Fruit fly (Drosophila melanogaster) whole organism, wandering third instar larva: Measurements from ENCODE around the gene hkb.
A peak's percentile ranks its signal among the peaks of the same experiment; 100 is the strongest.

Experiments
- Abd-B ChIP-seq: fragments of >200 bp; optimal IDR thresholded peaks from 2 replicates; lab custom pipeline; 2017; ENCODE audit warnings: missing biosample characterization, missing genetic modification characterization
- CG32264 ChIP-seq: fragments of 200-800 bp; sonication (Bioruptor generic); optimal IDR thresholded peaks from 2 replicates; lab custom pipeline; 2016; ENCODE audit warnings: missing biosample characterization, missing genetic modification characterization
- CG9705 ChIP-seq: fragments of 200-800 bp; sonication (Bioruptor generic); optimal IDR thresholded peaks from 2 replicates; lab custom pipeline; 2018; ENCODE audit warnings: missing biosample characterization, mild to moderate bottlenecking, missing genetic modification characterization
- CrebA ChIP-seq: fragments of 200-800 bp; sonication (Bioruptor generic); optimal IDR thresholded peaks from 2 replicates; lab custom pipeline; 2016; ENCODE audit warnings: missing biosample characterization, mild to moderate bottlenecking, missing genetic modification characterization, borderline replicate concordance
- Dfd ChIP-seq: fragments of >200 bp; optimal IDR thresholded peaks from 2 replicates; lab custom pipeline; 2017; ENCODE audit warnings: missing biosample characterization, missing genetic modification characterization
- Dif ChIP-seq: fragments of 200-275, 200-300 bp; sonication (Bioruptor generic); optimal IDR thresholded peaks from 2 replicates; lab custom pipeline; 2018; ENCODE audit warnings: missing biosample characterization, missing genetic modification characterization; ENCODE audit not compliant: partially characterized antibody
- GATAd ChIP-seq: sonication (Bioruptor generic); optimal IDR thresholded peaks from 2 replicates; lab custom pipeline; 2016; ENCODE audit warnings: missing biosample characterization, missing genetic modification characterization
- HLH106 ChIP-seq: fragments of 200-800 bp; optimal IDR thresholded peaks from 3 replicates; lab custom pipeline; 2019; ENCODE audit warnings: missing biosample characterization, mild to moderate bottlenecking, missing genetic modification characterization, moderate library complexity
- Hnf4 ChIP-seq: fragments of 200-800 bp; sonication (Bioruptor generic); optimal IDR thresholded peaks from 2 replicates; lab custom pipeline; 2016; ENCODE audit warnings: missing biosample characterization, mild to moderate bottlenecking, missing genetic modification characterization
- Hr78 ChIP-seq: fragments of >200 bp; optimal IDR thresholded peaks from 2 replicates; lab custom pipeline; 2017; ENCODE audit warnings: missing biosample characterization, missing genetic modification characterization
- Hr83 ChIP-seq: fragments of 200-300 bp; sonication (Bioruptor generic); optimal IDR thresholded peaks from 2 replicates; lab custom pipeline; 2016; ENCODE audit warnings: missing biosample characterization, mild to moderate bottlenecking, missing genetic modification characterization, moderate library complexity; ENCODE audit not compliant: poor library complexity, severe bottlenecking
- Jra ChIP-seq: sonication (Bioruptor generic); optimal IDR thresholded peaks from 2 replicates; lab custom pipeline; 2016; ENCODE audit warnings: missing biosample characterization, missing genetic modification characterization
- Mio ChIP-seq: sonication (Bioruptor generic); optimal IDR thresholded peaks from 2 replicates; lab custom pipeline; 2016; ENCODE audit warnings: missing biosample characterization, missing genetic modification characterization
- Myc ChIP-seq: fragments of >200 bp; optimal IDR thresholded peaks from 2 replicates; lab custom pipeline; 2017
- N ChIP-seq: fragments of >200 bp; optimal IDR thresholded peaks from 2 replicates; lab custom pipeline; 2018; ENCODE audit warnings: missing biosample characterization, missing external identifiers, missing genetic modification characterization
- OdsH ChIP-seq: fragments of 200-800 bp; sonication (Bioruptor generic); optimal IDR thresholded peaks from 2 replicates; lab custom pipeline; 2016; ENCODE audit warnings: missing biosample characterization, mild to moderate bottlenecking, missing genetic modification characterization
- Rel ChIP-seq, 2 experiments: fragments of 200-800 bp; sonication (Bioruptor generic) in 1 of 2; optimal IDR thresholded peaks; 2 replicates in 1 of 2; 3 replicates in 1 of 2; lab custom pipeline; 2016 to 2019; ENCODE audit warnings: mild to moderate bottlenecking in 2 of 2, missing biosample characterization in 2 of 2, missing genetic modification characterization in 2 of 2, moderate library complexity in 1 of 2
- Sp1 ChIP-seq: fragments of 200-800 bp; sonication (Bioruptor generic); optimal IDR thresholded peaks from 3 replicates; lab custom pipeline; 2019; ENCODE audit warnings: missing biosample characterization, mild to moderate bottlenecking, missing genetic modification characterization, moderate library complexity
- Vsx2 ChIP-seq: fragments of 200-300, 225-300 bp; sonication (Bioruptor generic); optimal IDR thresholded peaks from 2 replicates; lab custom pipeline; 2018; ENCODE audit warnings: missing biosample characterization, missing genetic modification characterization; ENCODE audit not compliant: partially characterized antibody
- br ChIP-seq: fragments of 200-800 bp; sonication (Bioruptor generic); optimal IDR thresholded peaks from 2 replicates; lab custom pipeline; 2016; ENCODE audit warnings: missing biosample characterization, missing genetic modification characterization
- brk ChIP-seq: fragments of 200-800 bp; sonication (Bioruptor generic); optimal IDR thresholded peaks from 2 replicates; lab custom pipeline; 2016; ENCODE audit warnings: missing biosample characterization, mild to moderate bottlenecking, missing genetic modification characterization
- dl ChIP-seq, 2 experiments: fragments of 175-275, 200-275 bp in 1 of 2; fragments of 200-275 bp in 1 of 2; sonication (Bioruptor generic); optimal IDR thresholded peaks; lab custom pipeline; 2018; ENCODE audit warnings: mild to moderate bottlenecking in 2 of 2, missing biosample characterization in 2 of 2, missing genetic modification characterization in 2 of 2, moderate library complexity in 2 of 2; ENCODE audit not compliant: partially characterized antibody in 2 of 2, insufficient read depth in 1 of 2
- dmrt93B ChIP-seq: fragments of 200-800 bp; sonication (Bioruptor generic); optimal IDR thresholded peaks from 2 replicates; lab custom pipeline; 2018; ENCODE audit warnings: missing biosample characterization, mild to moderate bottlenecking, missing genetic modification characterization
- dsf ChIP-seq: sonication (Bioruptor generic); optimal IDR thresholded peaks from 2 replicates; lab custom pipeline; 2016; ENCODE audit warnings: missing biosample characterization, missing genetic modification characterization, borderline replicate concordance
- ey ChIP-seq: fragments of 200-800 bp; sonication (Bioruptor generic); optimal IDR thresholded peaks from 2 replicates; lab custom pipeline; 2016; ENCODE audit warnings: missing biosample characterization, missing genetic modification characterization
- foxo ChIP-seq, 2 experiments: fragments of 200-800 bp; sonication (Bioruptor generic); optimal IDR thresholded peaks; 2 replicates in 1 of 2; 3 replicates in 1 of 2; lab custom pipeline; 2016 to 2017; ENCODE audit warnings: missing biosample characterization in 2 of 2, missing genetic modification characterization in 2 of 2
- fru ChIP-seq: fragments of 200-800 bp; sonication (Bioruptor generic); optimal IDR thresholded peaks from 3 replicates; lab custom pipeline; 2016; ENCODE audit warnings: missing biosample characterization, mild to moderate bottlenecking, missing genetic modification characterization
- h ChIP-seq: fragments of 200-800 bp; sonication (Bioruptor generic); optimal IDR thresholded peaks from 3 replicates; lab custom pipeline; 2016; ENCODE audit warnings: missing biosample characterization, mild to moderate bottlenecking, missing genetic modification characterization
- jim ChIP-seq: fragments of 175-275, 200-325 bp; sonication (Bioruptor generic); optimal IDR thresholded peaks from 2 replicates; lab custom pipeline; 2016; ENCODE audit warnings: missing biosample characterization, mild to moderate bottlenecking, missing genetic modification characterization
- lola ChIP-seq: fragments of >200 bp; optimal IDR thresholded peaks from 2 replicates; lab custom pipeline; 2017; ENCODE audit warnings: missing biosample characterization, missing genetic modification characterization
- pan ChIP-seq: fragments of >200 bp; optimal IDR thresholded peaks from 2 replicates; lab custom pipeline; 2017
- psq ChIP-seq: fragments of 200-800 bp; sonication (Bioruptor generic); optimal IDR thresholded peaks from 3 replicates; lab custom pipeline; 2017; ENCODE audit warnings: missing biosample characterization, mild to moderate bottlenecking, missing genetic modification characterization, moderate library complexity
- rgr ChIP-seq: fragments of 200-800 bp; sonication (Bioruptor generic); optimal IDR thresholded peaks from 3 replicates; lab custom pipeline; 2016; ENCODE audit warnings: missing biosample characterization, mild to moderate bottlenecking, missing genetic modification characterization
- sage ChIP-seq: fragments of 200-800 bp; sonication (Bioruptor generic); optimal IDR thresholded peaks from 2 replicates; lab custom pipeline; 2016; ENCODE audit warnings: missing biosample characterization, mild to moderate bottlenecking, missing genetic modification characterization
- sv ChIP-seq: fragments of 200-800 bp; sonication (Bioruptor generic); optimal IDR thresholded peaks from 3 replicates; lab custom pipeline; 2016; ENCODE audit warnings: missing biosample characterization, missing genetic modification characterization
- tai ChIP-seq: sonication (Bioruptor generic); optimal IDR thresholded peaks from 2 replicates; lab custom pipeline; 2016; ENCODE audit warnings: missing biosample characterization, missing genetic modification characterization
- usp ChIP-seq: fragments of >200 bp; optimal IDR thresholded peaks from 2 replicates; lab custom pipeline; 2017; ENCODE audit warnings: missing biosample characterization, missing genetic modification characterization
- woc ChIP-seq: sonication (Bioruptor generic); optimal IDR thresholded peaks from 2 replicates; lab custom pipeline; 2016; ENCODE audit warnings: missing biosample characterization, mild to moderate bottlenecking, missing genetic modification characterization

The hkb gene

dm6 chr3R:4387490-4387889 is 41.0 kb upstream of the hkb start, which contains the start of gene tub:
Gene tub (plus strand): TSS chr3R:4387742.
- TF ChIP-seq lola (GFP tag; lab: Kevin White, UChicago) (no peak), Abd-B (GFP tag; lab: Kevin White, UChicago) (no peak), dmrt93B (GFP tag; lab: Kevin White, UChicago) (no peak), rgr (GFP tag; lab: Kevin White, UChicago) (peak; percentile 35), CG32264 (GFP tag; lab: Kevin White, UChicago) (no peak), Rel (GFP tag; optimal IDR thresholded peaks at IDR 0.05; lab: Kevin White, UChicago) (no peak), Rel (tag; optimal IDR thresholded peaks at IDR 0.05; lab: Kevin White, UChicago) (peak; percentile 90), Sp1 (GFP tag; lab: Kevin White, UChicago) (peak; percentile 41), pan (lab: Kevin White, UChicago) (no peak), N (no peak), Hr78 (GFP tag; lab: Kevin White, UChicago) (no peak), Hr83 (GFP tag; lab: Kevin White, UChicago) (peak; percentile 7), jim (no peak), sv (GFP tag; lab: Kevin White, UChicago) (no peak), OdsH (GFP tag; lab: Kevin White, UChicago) (no peak), Vsx2 (GFP tag; lab: Kevin White, UChicago) (no peak), HLH106 (peak; percentile 59), h (GFP tag; lab: Kevin White, UChicago) (no peak), CrebA (GFP tag; lab: Kevin White, UChicago) (no peak), usp (GFP tag; lab: Kevin White, UChicago) (no peak), brk (GFP tag; lab: Kevin White, UChicago) (no peak), foxo (GFP tag; optimal IDR thresholded peaks at IDR 0.05; lab: Kevin White, UChicago) (peak in 1 of 2 experiments; percentile 44), Dif (GFP tag; lab: Kevin White, UChicago) (no peak), psq (GFP tag; lab: Kevin White, UChicago) (peak; percentile 23), sage (GFP tag; lab: Kevin White, UChicago) (no peak), br (GFP tag; lab: Kevin White, UChicago) (no peak), Hnf4 (GFP tag; lab: Kevin White, UChicago) (peak; percentile 51), dsf (no peak), woc (GFP tag; lab: Kevin White, UChicago) (no peak), Myc (lab: Kevin White, UChicago) (peak; percentile 25), CG9705 (GFP tag; lab: Kevin White, UChicago) (no peak), fru (GFP tag; lab: Kevin White, UChicago) (no peak), tai (GFP tag; lab: Kevin White, UChicago) (no peak), ey (no peak), Jra (no peak), Mio (no peak), GATAd (no peak), dl (GFP tag; optimal IDR thresholded peaks at IDR 0.05; lab: Kevin White, UChicago; ENCODE audit: insufficient read depth in 1 of 2, partially characterized antibody in 2 of 2) (no peak), Dfd (GFP tag; lab: Kevin White, UChicago) (no peak)
- TF ChIP-seq, all 38 proteins: peak for 9

- no peak for TF ChIP-seq Myc (lab: Kevin White, UChicago)
- TF ChIP-seq Abd-B (GFP tag; lab: Kevin White, UChicago): no peak
- no peak for TF ChIP-seq Sp1 (GFP tag; lab: Kevin White, UChicago)
- no peak for TF ChIP-seq h (GFP tag; lab: Kevin White, UChicago)
- TF ChIP-seq pan (lab: Kevin White, UChicago): no peak
- TF ChIP-seq ey: no peak
- no peak for TF ChIP-seq jim
- TF ChIP-seq CG9705 (GFP tag; lab: Kevin White, UChicago): no peak
- TF ChIP-seq woc (GFP tag; lab: Kevin White, UChicago): no peak
These were observed 35.7 kb upstream of the hkb start for dm6 chr3R:4382165-4382564.
